Worm (Caenorhabditis elegans): ENCODE results near the gene C36A4.11.

Gene C36A4.11

ce11 chrIII:3800240-3800933 lies 40.0 kb upstream of the C36A4.11 start, which contains the start of gene mtm-3:
mtm-3 (minus strand) TSS chrIII:3800467.
- TF ChIP-seq unc-62 (GFP tag; optimal IDR thresholded peaks at IDR 0.05 in 1 of 2) (peak in 1 of 2 experiments; percentile 90), unc-62 (tag; optimal IDR thresholded peaks at IDR 0.05) (no peak), snpc-4 (tag; optimal IDR thresholded peaks at IDR 0.05) (no peak), nhr-237 (tag; optimal IDR thresholded peaks at IDR 0.05) (no peak), dve-1 (tag; optimal IDR thresholded peaks at IDR 0.05; ENCODE audit: insufficient read depth) (peak; percentile 36), fkh-10 (GFP tag; optimal IDR thresholded peaks at IDR 0.05) (no peak), dpl-1 (GFP tag; optimal IDR thresholded peaks at IDR 0.05) (no peak), F37D6.2 (tag; optimal IDR thresholded peaks at IDR 0.05) (no peak), mdl-1 (tag; optimal IDR thresholded peaks at IDR 0.05) (no peak), arid-1 (GFP tag; conservative IDR thresholded peaks at IDR 0.05) (no peak), Y105C5A.15 (GFP tag; IDR thresholded peaks at IDR 0.05) (no peak), zip-2 (tag; optimal IDR thresholded peaks at IDR 0.05) (no peak), ceh-82 (tag; optimal IDR thresholded peaks at IDR 0.05) (no peak), unc-39 (tag; optimal IDR thresholded peaks at IDR 0.05) (no peak), tra-1 (GFP tag; IDR thresholded peaks at IDR 0.05) (no peak), lin-38 (GFP tag; IDR thresholded peaks at IDR 0.05) (no peak), mep-1 (tag; optimal IDR thresholded peaks at IDR 0.05) (no peak), egl-43 (GFP tag; IDR thresholded peaks at IDR 0.05) (no peak), aha-1 (tag) (peak; percentile 83), ceh-32 (tag; optimal IDR thresholded peaks at IDR 0.05; ENCODE audit: poor library complexity) (no peak), F44E2.7 (GFP tag; IDR thresholded peaks at IDR 0.05) (no peak), lin-29 (GFP tag; IDR thresholded peaks at IDR 0.05) (no peak), php-3 (GFP tag; IDR thresholded peaks at IDR 0.05) (no peak), hmg-1.1 (GFP tag; IDR thresholded peaks at IDR 0.05) (no peak), F49E8.2 (tag; optimal IDR thresholded peaks at IDR 0.05; ENCODE audit: borderline replicate concordance) (no peak), lim-7 (GFP tag; IDR thresholded peaks at IDR 0.05) (no peak), ctbp-1 (GFP tag; IDR thresholded peaks at IDR 0.05) (no peak), gei-8 (GFP tag; optimal IDR thresholded peaks at IDR 0.05) (no peak), mxl-3 (GFP tag; optimal IDR thresholded peaks at IDR 0.05) (peak; percentile 33), spr-3 (GFP tag; optimal IDR thresholded peaks at IDR 0.05) (no peak), nhr-10 (tag; optimal IDR thresholded peaks at IDR 0.05) (no peak), nhr-42 (GFP tag; IDR thresholded peaks at IDR 0.05) (no peak), D1046.2 (GFP tag; IDR thresholded peaks at IDR 0.05) (no peak), dmd-9 (GFP tag; IDR thresholded peaks at IDR 0.05) (no peak), R02D3.7 (tag; optimal IDR thresholded peaks at IDR 0.05) (no peak), mxl-2 (GFP tag; conservative IDR thresholded peaks at IDR 0.05) (no peak), hlh-11 (tag; optimal IDR thresholded peaks at IDR 0.05) (peak; percentile 23), nhr-28 (tag; optimal IDR thresholded peaks at IDR 0.05) (peak; percentile 27), nhr-41 (GFP tag; IDR thresholded peaks at IDR 0.05) (no peak), sdz-12 (GFP tag; optimal IDR thresholded peaks at IDR 0.05) (no peak), ztf-11 (tag; optimal IDR thresholded peaks at IDR 0.05) (no peak), ama-1 (optimal IDR thresholded peaks at IDR 0.05) (no peak), F26F4.8 (GFP tag; conservative IDR thresholded peaks at IDR 0.05) (no peak), rbr-2 (tag; optimal IDR thresholded peaks at IDR 0.05) (no peak), skn-1 (tag; optimal IDR thresholded peaks at IDR 0.05) (no peak), vab-7 (GFP tag; IDR thresholded peaks at IDR 0.05) (no peak), dmd-6 (GFP tag; IDR thresholded peaks at IDR 0.05) (no peak; the same call in 1 of the 2 replicates), mdt-29 (GFP tag; IDR thresholded peaks at IDR 0.05) (no peak), nhr-102 (tag; optimal IDR thresholded peaks at IDR 0.05) (no peak), ZK546.5 (tag; optimal IDR thresholded peaks at IDR 0.05) (no peak), zag-1 (tag; optimal IDR thresholded peaks at IDR 0.05) (no peak), set-16 (GFP tag; IDR thresholded peaks at IDR 0.05) (no peak)

All from whole organism, L4 larva.